Worm (Caenorhabditis elegans) whole organism, young adult: Measurements from ENCODE around the gene F40G12.4.

Experiments used
- B0336.3 ChIP-seq: fragments of 200-800 bp; sonication (Bioruptor generic); IDR thresholded peaks from 2 replicates; pipeline ENCODE4 v1.3.6; 2022; ENCODE audit warnings: missing genetic modification characterization, missing compliant biosample characterization
- C06A6.2 ChIP-seq: fragments of 200-800 bp; sonication (Bioruptor generic); conservative IDR thresholded peaks from 2 replicates; pipeline ENCODE4 v1.3.6; 2022; ENCODE audit warnings: missing genetic modification characterization, missing compliant biosample characterization
- D2030.7 ChIP-seq: fragments of 200-800 bp; sonication (Bioruptor generic); IDR thresholded peaks from 2 replicates; pipeline ENCODE4 v1.3.6; 2022; ENCODE audit warnings: missing genetic modification reagents, missing genetic modification characterization, missing compliant biosample characterization
- F52B5.7 ChIP-seq: sonication (generic microtip); optimal IDR thresholded peaks from 2 replicates; lab custom pipeline; 2016; ENCODE audit warnings: mild to moderate bottlenecking, missing genetic modification characterization, missing compliant biosample characterization
- ZK185.1 ChIP-seq: sonication (generic microtip); optimal IDR thresholded peaks from 2 replicates; lab custom pipeline; 2016; ENCODE audit warnings: mild to moderate bottlenecking, missing genetic modification characterization, missing compliant biosample characterization; ENCODE audit not compliant: poor library complexity, severe bottlenecking
- akir-1 ChIP-seq: fragments of 200-800 bp; sonication (Bioruptor generic); optimal IDR thresholded peaks from 2 replicates; lab custom pipeline; 2018; ENCODE audit warnings: mild to moderate bottlenecking, missing genetic modification characterization, moderate library complexity, missing compliant biosample characterization
- aptf-2 ChIP-seq: fragments of 200-800 bp; sonication (Bioruptor generic); conservative IDR thresholded peaks from 2 replicates; pipeline ENCODE4 v1.3.6; 2022; ENCODE audit warnings: missing genetic modification reagents, missing genetic modification characterization, missing compliant biosample characterization
- aptf-3 ChIP-seq: fragments of 200-800 bp; sonication (Bioruptor generic); IDR thresholded peaks from 2 replicates; pipeline ENCODE4 v1.3.6; 2022; ENCODE audit warnings: missing genetic modification characterization, missing compliant biosample characterization
- atf-7 ChIP-seq: sonication (generic microtip); optimal IDR thresholded peaks from 2 replicates; lab custom pipeline; 2017; ENCODE audit warnings: mild to moderate bottlenecking, missing genetic modification characterization, missing compliant biosample characterization
- athp-1 ChIP-seq: sonication (generic microtip); optimal IDR thresholded peaks from 2 replicates; lab custom pipeline; 2017; ENCODE audit warnings: mild to moderate bottlenecking, missing genetic modification characterization, missing compliant biosample characterization
- attf-3 ChIP-seq: fragments of 200-800 bp; sonication (Bioruptor generic); conservative IDR thresholded peaks from 2 replicates; pipeline ENCODE4 v1.3.6; 2022; ENCODE audit warnings: missing genetic modification reagents, missing genetic modification characterization, missing compliant biosample characterization
- attf-5 ChIP-seq: fragments of 200-800 bp; sonication (Bioruptor generic); optimal IDR thresholded peaks from 2 replicates; lab custom pipeline; 2018; ENCODE audit warnings: mild to moderate bottlenecking, missing genetic modification characterization, missing compliant biosample characterization
- bed-2 ChIP-seq: fragments of 200-800 bp; sonication (Bioruptor generic); IDR thresholded peaks from 2 replicates; pipeline ENCODE4 v1.3.6; 2022; ENCODE audit warnings: missing genetic modification reagents, missing genetic modification characterization, missing compliant biosample characterization
- cebp-1 ChIP-seq, 2 experiments: fragments of 200-800 bp in 1 of 2; sonication (Bioruptor generic) in 1 of 2; sonication (generic microtip) in 1 of 2; IDR thresholded peaks in 1 of 2; optimal IDR thresholded peaks in 1 of 2; 2 replicates each; pipeline versions ENCODE4 v1.3.6 to Lab custom; 2017 to 2022; ENCODE audit warnings: missing compliant biosample characterization in 2 of 2, missing genetic modification characterization in 2 of 2, mild to moderate bottlenecking in 1 of 2, missing genetic modification reagents in 1 of 2, moderate library complexity in 1 of 2
- cebp-2 ChIP-seq: fragments of 200-800 bp; sonication (Bioruptor generic); IDR thresholded peaks from 2 replicates; pipeline ENCODE4 v1.3.6; 2022; ENCODE audit warnings: missing genetic modification characterization, missing compliant biosample characterization
- ceh-100 ChIP-seq: fragments of 200-800 bp; sonication (Bioruptor generic); IDR thresholded peaks from 2 replicates; pipeline ENCODE4 v1.3.6; 2022; ENCODE audit warnings: missing genetic modification reagents, missing genetic modification characterization, missing compliant biosample characterization
- ceh-27 ChIP-seq: fragments of 200-800 bp; sonication (Bioruptor generic); optimal IDR thresholded peaks from 2 replicates; lab custom pipeline; 2018; ENCODE audit warnings: mild to moderate bottlenecking, missing genetic modification characterization, moderate library complexity, missing compliant biosample characterization
- ceh-58 ChIP-seq: fragments of 200-800 bp; sonication (Bioruptor generic); IDR thresholded peaks from 2 replicates; pipeline ENCODE4 v1.3.6; 2022; ENCODE audit warnings: missing genetic modification characterization, missing compliant biosample characterization
- efl-1 ChIP-seq: fragments of 150-350 bp; optimal IDR thresholded peaks from 2 replicates; lab custom pipeline; 2014; ENCODE audit warnings: missing biosample characterization, missing genetic modification reagents, missing genetic modification characterization
- ekl-4 ChIP-seq: fragments of 200-800 bp; sonication (Bioruptor generic); IDR thresholded peaks from 2 replicates; pipeline ENCODE4 v1.3.6; 2022; ENCODE audit warnings: missing genetic modification reagents, missing genetic modification characterization, missing compliant biosample characterization
- ets-4 ChIP-seq: fragments of 200-800 bp; sonication (Bioruptor generic); optimal IDR thresholded peaks from 2 replicates; lab custom pipeline; 2018; ENCODE audit warnings: mild to moderate bottlenecking, missing genetic modification characterization, missing compliant biosample characterization
- gei-17 ChIP-seq: fragments of 200-800 bp; sonication (Bioruptor generic); optimal IDR thresholded peaks from 2 replicates; lab custom pipeline; 2018; ENCODE audit warnings: mild to moderate bottlenecking, missing genetic modification characterization, missing compliant biosample characterization
- him-1 ChIP-seq: sonication (generic microtip); optimal IDR thresholded peaks from 2 replicates; lab custom pipeline; 2016; ENCODE audit warnings: missing genotype, missing genetic modification reagents, missing genetic modification characterization, missing compliant biosample characterization
- hlh-12 ChIP-seq: sonication (generic microtip); optimal IDR thresholded peaks from 2 replicates; lab custom pipeline; 2016; ENCODE audit warnings: missing genetic modification characterization, missing compliant biosample characterization
- hmg-1.2 ChIP-seq: fragments of 200-800 bp; sonication (Bioruptor generic); IDR thresholded peaks from 2 replicates; pipeline ENCODE4 v1.3.6; 2022; ENCODE audit warnings: missing genetic modification reagents, missing genetic modification characterization, missing compliant biosample characterization
- hrde-1 ChIP-seq: sonication (generic microtip); optimal IDR thresholded peaks from 2 replicates; lab custom pipeline; 2016; ENCODE audit warnings: missing genetic modification characterization, mild to moderate bottlenecking, missing compliant biosample characterization, moderate library complexity, missing genotype, missing genetic modification reagents, borderline replicate concordance
- hsf-1 ChIP-seq: fragments of 200-800 bp; sonication (Bioruptor generic); IDR thresholded peaks from 2 replicates; pipeline ENCODE4 v1.3.6; 2022; ENCODE audit warnings: missing genetic modification reagents, missing genetic modification characterization, missing compliant biosample characterization
- let-607 ChIP-seq, 2 experiments: fragments of 200-800 bp in 1 of 2; sonication (Bioruptor generic) in 1 of 2; sonication (generic microtip) in 1 of 2; optimal IDR thresholded peaks; 2 replicates each; lab custom pipeline; 2016 to 2018; ENCODE audit warnings: mild to moderate bottlenecking in 2 of 2, missing compliant biosample characterization in 2 of 2, missing genetic modification characterization in 2 of 2, moderate library complexity in 2 of 2, missing genotype in 1 of 2
- lin-26 ChIP-seq: fragments of 200-800 bp; sonication (Bioruptor generic); IDR thresholded peaks from 2 replicates; pipeline ENCODE4 v1.3.6; 2022; ENCODE audit warnings: missing genetic modification reagents, missing genetic modification characterization, missing compliant biosample characterization
- lin-54 ChIP-seq: fragments of 200-800 bp; sonication (Bioruptor generic); optimal IDR thresholded peaks from 2 replicates; lab custom pipeline; 2018; ENCODE audit warnings: mild to moderate bottlenecking, missing genetic modification characterization, missing compliant biosample characterization
- lsl-1 ChIP-seq: fragments of 200-800 bp; sonication (Bioruptor generic); optimal IDR thresholded peaks from 2 replicates; lab custom pipeline; 2018; ENCODE audit warnings: mild to moderate bottlenecking, missing genetic modification characterization, moderate library complexity, missing compliant biosample characterization
- lsy-27 ChIP-seq: sonication (generic microtip); optimal IDR thresholded peaks from 2 replicates; lab custom pipeline; 2017; ENCODE audit warnings: missing genetic modification characterization, mild to moderate bottlenecking, missing compliant biosample characterization, antibody characterized with exemption, missing genotype, borderline replicate concordance; ENCODE audit not compliant: insufficient read depth
- madf-10 ChIP-seq: sonication (generic microtip); optimal IDR thresholded peaks from 2 replicates; lab custom pipeline; 2016; ENCODE audit warnings: mild to moderate bottlenecking, missing genetic modification characterization, missing compliant biosample characterization
- madf-6 ChIP-seq: fragments of 200-800 bp; sonication (Bioruptor generic); IDR thresholded peaks from 2 replicates; pipeline ENCODE4 v1.3.6; 2022; ENCODE audit warnings: missing genetic modification reagents, missing genetic modification characterization, missing compliant biosample characterization
- nfyb-1 ChIP-seq: fragments of 200-800 bp; sonication (Bioruptor generic); IDR thresholded peaks from 2 replicates; pipeline ENCODE4 v1.3.6; 2022; ENCODE audit warnings: missing genetic modification reagents, missing genetic modification characterization, missing compliant biosample characterization
- nhr-120 ChIP-seq: fragments of 200-800 bp; sonication (Bioruptor generic); IDR thresholded peaks from 2 replicates; pipeline ENCODE4 v1.3.6; 2022; ENCODE audit warnings: missing genetic modification characterization, missing compliant biosample characterization
- pbrm-1 ChIP-seq: fragments of 200-800 bp; sonication (Bioruptor generic); IDR thresholded peaks from 2 replicates; pipeline ENCODE4 v1.3.6; 2022; ENCODE audit warnings: missing genetic modification reagents, missing genetic modification characterization, missing compliant biosample characterization
- repo-1 ChIP-seq: sonication (generic microtip); optimal IDR thresholded peaks from 2 replicates; lab custom pipeline; 2017; ENCODE audit warnings: mild to moderate bottlenecking, missing genetic modification characterization, missing compliant biosample characterization
- rpc-1 ChIP-seq, 2 experiments: fragments of 150-350 bp in 1 of 2; sonication (generic microtip) in 1 of 2; optimal IDR thresholded peaks; 2 replicates each; lab custom pipeline; 2014 to 2018; ENCODE audit warnings: missing biosample characterization in 1 of 2, missing genetic modification characterization in 1 of 2, missing genetic modification reagents in 1 of 2, missing genotype in 1 of 2
- snpc-1.3 ChIP-seq: sonication (generic microtip); optimal IDR thresholded peaks from 2 replicates; lab custom pipeline; 2017; ENCODE audit warnings: missing genetic modification characterization, mild to moderate bottlenecking, missing compliant biosample characterization, antibody characterized with exemption, moderate library complexity, missing genotype, missing genetic modification reagents; ENCODE audit not compliant: insufficient read depth
- sptf-2 ChIP-seq: fragments of 200-800 bp; sonication (Bioruptor generic); optimal IDR thresholded peaks from 2 replicates; lab custom pipeline; 2018; ENCODE audit warnings: mild to moderate bottlenecking, missing genetic modification characterization, missing compliant biosample characterization
- unc-130 ChIP-seq: sonication (generic microtip); optimal IDR thresholded peaks from 2 replicates; lab custom pipeline; 2016; ENCODE audit warnings: missing genetic modification reagents, missing genetic modification characterization, missing compliant biosample characterization
- xnd-1 ChIP-seq: sonication (generic microtip); optimal IDR thresholded peaks from 2 replicates; lab custom pipeline; 2016; ENCODE audit warnings: missing genotype, missing genetic modification reagents, missing genetic modification characterization, missing compliant biosample characterization
- ztf-18 ChIP-seq: sonication (generic microtip); optimal IDR thresholded peaks from 2 replicates; lab custom pipeline; 2016; ENCODE audit warnings: missing genotype, mild to moderate bottlenecking, missing genetic modification characterization, missing compliant biosample characterization
- ztf-25 ChIP-seq: fragments of 200-800 bp; sonication (Bioruptor generic); IDR thresholded peaks from 2 replicates; pipeline ENCODE4 v1.3.6; 2022; ENCODE audit warnings: missing genetic modification reagents, missing genetic modification characterization, missing compliant biosample characterization
- ztf-28 ChIP-seq: fragments of 200-800 bp; sonication (Bioruptor generic); IDR thresholded peaks from 2 replicates; pipeline ENCODE4 v1.3.6; 2022; ENCODE audit warnings: missing genetic modification reagents, missing genetic modification characterization, missing compliant biosample characterization

The F40G12.4 gene

ce11 chrV:14267326-14267942, 1.1 kb downstream of the F40G12.4 start (continued):
- peak; percentile 48 for TF ChIP-seq lsl-1 (GFP tag; lab: Kevin White, UChicago)
- no peak for TF ChIP-seq ztf-25 (GFP tag; lab: Robert Waterston, UW)
- TF ChIP-seq ceh-27 (GFP tag; lab: Kevin White, UChicago) = no peak
- TF ChIP-seq unc-130 (GFP tag; lab: Kevin White, UChicago) = no peak
- TF ChIP-seq D2030.7 (GFP tag; lab: Robert Waterston, UW) = peak; percentile 81
- no peak for TF ChIP-seq ekl-4 (GFP tag; lab: Robert Waterston, UW)
- TF ChIP-seq ZK185.1 (tag; lab: Kevin White, UChicago) = no peak
- TF ChIP-seq atf-7 (tag; lab: Kevin White, UChicago) = no peak
- TF ChIP-seq hsf-1 = peak; percentile 59; the same call in 1 of the 2 replicates
- TF ChIP-seq aptf-2 = 0 out of 2 replicates have a peak, but pooled peaks have one; percentile 31
- no peak for TF ChIP-seq nfyb-1 (GFP tag; lab: Robert Waterston, UW)
- peak; percentile 29; the same call in 1 of the 2 replicates for TF ChIP-seq pbrm-1 (GFP tag; lab: Robert Waterston, UW)
- no peak for TF ChIP-seq akir-1 (GFP tag; lab: Kevin White, UChicago)
- no peak for TF ChIP-seq repo-1 (tag; lab: Kevin White, UChicago)
- no peak for TF ChIP-seq efl-1 (GFP tag; lab: Kevin White, UChicago)
- no peak for TF ChIP-seq ceh-58
- no peak for TF ChIP-seq cebp-1 (GFP tag; IDR thresholded peaks at IDR 0.05; lab: Robert Waterston, UW)
- no peak for TF ChIP-seq cebp-1 (tag; optimal IDR thresholded peaks at IDR 0.05; lab: Kevin White, UChicago)
- TF ChIP-seq snpc-1.3 (tag; lab: Kevin White, UChicago) = peak; percentile 59
- TF ChIP-seq attf-3 (GFP tag; lab: Robert Waterston, UW) = no peak
- TF ChIP-seq hlh-12 (tag; lab: Kevin White, UChicago) = no peak
- TF ChIP-seq hrde-1 = peak; percentile 30
- no peak for TF ChIP-seq athp-1 (tag; lab: Kevin White, UChicago)
- peak; percentile 11 for TF ChIP-seq xnd-1 (tag; lab: Kevin White, UChicago)
- TF ChIP-seq madf-6 = peak; percentile 72
- TF ChIP-seq sptf-2 (GFP tag; lab: Kevin White, UChicago) = peak; percentile 26
- TF ChIP-seq nhr-120 (GFP tag; lab: Robert Waterston, UW) = no peak
- no peak for TF ChIP-seq attf-5 (GFP tag; lab: Kevin White, UChicago)
- TF ChIP-seq ztf-18 (tag; lab: Kevin White, UChicago) = no peak
- no peak for TF ChIP-seq bed-2 (GFP tag; lab: Robert Waterston, UW)
- TF ChIP-seq ztf-28 = 0 out of 2 replicates have a peak, but pooled peaks have one; percentile 5
- no peak for TF ChIP-seq F52B5.7 (tag; lab: Kevin White, UChicago)
- no peak for TF ChIP-seq C06A6.2
- TF ChIP-seq let-607 (tag; optimal IDR thresholded peaks at IDR 0.05; lab: Kevin White, UChicago) = no peak
- peak; percentile 47; the same call in 1 of the 2 replicates for TF ChIP-seq ceh-100 (GFP tag; lab: Robert Waterston, UW)
- no peak for TF ChIP-seq lin-54 (GFP tag; lab: Kevin White, UChicago)
- TF ChIP-seq lsy-27 = no peak
- no peak for TF ChIP-seq cebp-2
- TF ChIP-seq ets-4 (GFP tag; lab: Kevin White, UChicago) = no peak
- no peak for TF ChIP-seq rpc-1 (optimal IDR thresholded peaks at IDR 0.05; lab: Kevin White, UChicago)
- TF ChIP-seq rpc-1 (tag; optimal IDR thresholded peaks at IDR 0.05; lab: Kevin White, UChicago) = no peak
- no peak for TF ChIP-seq madf-10 (tag; lab: Kevin White, UChicago)
- TF ChIP-seq lin-26 (GFP tag; lab: Robert Waterston, UW) = 0 out of 2 replicates have a peak, but pooled peaks have one; percentile 38
- TF ChIP-seq hmg-1.2 (GFP tag; lab: Robert Waterston, UW) = peak; percentile 59; the same call in 1 of the 2 replicates
- TF ChIP-seq gei-17 = no peak
- peak; percentile 90 for TF ChIP-seq him-1 (tag; lab: Kevin White, UChicago)
- TF ChIP-seq B0336.3 = no peak
- TF ChIP-seq aptf-3 (GFP tag; lab: Robert Waterston, UW) = no peak
